Fruit fly (Drosophila melanogaster): ENCODE data around the gene Ca-beta.
A peak's percentile ranks its signal among the peaks of the same experiment; 100 is the strongest.

Ca-beta gene

dm6 chr2L:11192691-11193090 lies 10.7 kb downstream of the Ca-beta start (continued):
- peak; percentile 44 for TF ChIP-seq twi (tag; optimal IDR thresholded peaks at IDR 0.05)
- TF ChIP-seq CG12659 (GFP tag; optimal IDR thresholded peaks at IDR 0.05) = peak; percentile 37
- TF ChIP-seq hth (optimal IDR thresholded peaks at IDR 0.05) = no peak
- TF ChIP-seq Chrac-16 (GFP tag; optimal IDR thresholded peaks at IDR 0.05) = peak; percentile 47
- no peak for TF ChIP-seq CG4282 (GFP tag; optimal IDR thresholded peaks at IDR 0.05)
- peak; percentile 67 for TF ChIP-seq CG4707 (GFP tag; optimal IDR thresholded peaks at IDR 0.05)
- TF ChIP-seq CG9876 (GFP tag; optimal IDR thresholded peaks at IDR 0.05) = peak; percentile 2
- TF ChIP-seq CG16863 (GFP tag; optimal IDR thresholded peaks at IDR 0.05) = peak; percentile 55
- TF ChIP-seq CG17802 (tag; optimal IDR thresholded peaks at IDR 0.05) = no peak
- TF ChIP-seq NfI (GFP tag; optimal IDR thresholded peaks at IDR 0.05) = peak; percentile 54
- TF ChIP-seq CG10267 (tag; optimal IDR thresholded peaks at IDR 0.05) = peak; percentile 36
- peak; percentile 74 for TF ChIP-seq CG33557 (GFP tag; optimal IDR thresholded peaks at IDR 0.05)
- peak; percentile 29 for TF ChIP-seq CG9609 (GFP tag; optimal IDR thresholded peaks at IDR 0.05)
- no peak for TF ChIP-seq Opbp (GFP tag; IDR thresholded peaks at IDR 0.05; ENCODE audit: partially characterized antibody)
- no peak for TF ChIP-seq CG6765 (GFP tag; optimal IDR thresholded peaks at IDR 0.05)
- peak; percentile 49; the same call in 2 of the 3 replicates for TF ChIP-seq CG34422 (GFP tag; IDR thresholded peaks at IDR 0.05)
- no peak for TF ChIP-seq Drgx (GFP tag; IDR thresholded peaks at IDR 0.05)
- no peak for TF ChIP-seq CG16779 (GFP tag; IDR thresholded peaks at IDR 0.05)
- TF ChIP-seq CG8281 (tag; optimal IDR thresholded peaks at IDR 0.05) = no peak
- TF ChIP-seq lola (GFP tag; optimal IDR thresholded peaks at IDR 0.05) = peak in 1 of 3 experiments; percentile 76
- TF ChIP-seq CG17328 (GFP tag; IDR thresholded peaks at IDR 0.05) = peak; percentile 78
- TF ChIP-seq Dfd (GFP tag; optimal IDR thresholded peaks at IDR 0.05) = no peak
- peak; percentile 32; the same call in 1 of the 3 replicates for TF ChIP-seq CG7357 (GFP tag; IDR thresholded peaks at IDR 0.05)
- peak; percentile 52 for TF ChIP-seq CG7839 (tag; optimal IDR thresholded peaks at IDR 0.05)
- no peak for TF ChIP-seq Lim3 (GFP tag; IDR thresholded peaks at IDR 0.05)
- peak; percentile 69 for TF ChIP-seq chn (GFP tag; optimal IDR thresholded peaks at IDR 0.05)
- TF ChIP-seq exex (tag; optimal IDR thresholded peaks at IDR 0.05) = no peak
- peak; percentile 81 for TF ChIP-seq unpg (GFP tag; optimal IDR thresholded peaks at IDR 0.05)
- TF ChIP-seq sob (GFP tag; IDR thresholded peaks at IDR 0.05) = peak; percentile 43; the same call in 1 of the 2 replicates
- TF ChIP-seq lab (GFP tag; optimal IDR thresholded peaks at IDR 0.05) = no peak
- TF ChIP-seq CG11696 (GFP tag; IDR thresholded peaks at IDR 0.05) = peak; percentile 17; the same call in 1 of the 2 replicates
- peak; percentile 19 for TF ChIP-seq zf30C (GFP tag; optimal IDR thresholded peaks at IDR 0.05)
- peak; percentile 38; the same call in 1 of the 2 replicates for TF ChIP-seq CG14667 (GFP tag; IDR thresholded peaks at IDR 0.05)
- TF ChIP-seq CG2875 (GFP tag; optimal IDR thresholded peaks at IDR 0.05) = peak; percentile 72
- TF ChIP-seq CG3163 (GFP tag; optimal IDR thresholded peaks at IDR 0.05) = peak; percentile 3
- no peak for TF ChIP-seq Hand (GFP tag; optimal IDR thresholded peaks at IDR 0.05)
- peak; percentile 61; the same call in 1 of the 2 replicates for TF ChIP-seq CG14441 (GFP tag; IDR thresholded peaks at IDR 0.05)
- TF ChIP-seq jing (GFP tag; optimal IDR thresholded peaks at IDR 0.05) = peak; percentile 70
- no peak for TF ChIP-seq disco-r (GFP tag; optimal IDR thresholded peaks at IDR 0.05)
- no peak for TF ChIP-seq schlank (tag; optimal IDR thresholded peaks at IDR 0.05)
- peak; percentile 37 for TF ChIP-seq Spps (tag; optimal IDR thresholded peaks at IDR 0.05)
- no peak for TF ChIP-seq lov (optimal IDR thresholded peaks at IDR 0.05)
- TF ChIP-seq lov (GFP tag; IDR thresholded peaks at IDR 0.05) = 0 out of 3 replicates have a peak, but pooled peaks have one; percentile 67
- TF ChIP-seq CG17361 (GFP tag; IDR thresholded peaks at IDR 0.05) = peak; percentile 57
- peak; percentile 3 for TF ChIP-seq CG31388 (GFP tag; optimal IDR thresholded peaks at IDR 0.05)
- peak; percentile 80 for TF ChIP-seq Med (GFP tag)
- TF ChIP-seq CG7786 (GFP tag; optimal IDR thresholded peaks at IDR 0.05) = peak; percentile 31
- peak in 1 of 2 experiments; percentile 22 for TF ChIP-seq Hr51 (GFP tag; optimal IDR thresholded peaks at IDR 0.05)
- TF ChIP-seq chif (GFP tag; optimal IDR thresholded peaks at IDR 0.05) = peak; percentile 74 to 79
- TF ChIP-seq NK7.1 (GFP tag; optimal IDR thresholded peaks at IDR 0.05) = no peak
